Worm (Caenorhabditis elegans): Measurements from ENCODE around the gene ZC449.8.

Gene ZC449.8

ce11 chrX:5020996-5021395 lies 5.1 kb downstream of the ZC449.8 start, which contains the start of gene ZC449.2:
ZC449.2 (plus strand) TSS chrX:5021285.
- TF ChIP-seq C38D4.7 (GFP tag; optimal IDR thresholded peaks at IDR 0.05) (no peak), sox-4 (tag; optimal IDR thresholded peaks at IDR 0.05) (no peak), ceh-6 (GFP tag; optimal IDR thresholded peaks at IDR 0.05) (no peak), fax-1 (tag; optimal IDR thresholded peaks at IDR 0.05) (no peak), pax-1 (tag; optimal IDR thresholded peaks at IDR 0.05) (no peak), unc-3 (GFP tag; conservative IDR thresholded peaks at IDR 0.05) (no peak), unc-3 (tag; optimal IDR thresholded peaks at IDR 0.05) (no peak), pag-3 (tag; optimal IDR thresholded peaks at IDR 0.05; ENCODE audit: borderline replicate concordance) (no peak)

- TF ChIP-seq zip-5 (tag; optimal IDR thresholded peaks at IDR 0.05) (no peak), rnt-1 (tag; optimal IDR thresholded peaks at IDR 0.05) (no peak), ceh-18 (tag; optimal IDR thresholded peaks at IDR 0.05) (peak; percentile 52), ceh-9 (tag; optimal IDR thresholded peaks at IDR 0.05) (no peak), nhr-11 (tag; optimal IDR thresholded peaks at IDR 0.05) (no peak), odd-2 (tag; optimal IDR thresholded peaks at IDR 0.05) (no peak), T23F11.4 (GFP tag; optimal IDR thresholded peaks at IDR 0.05) (peak; percentile 12), F13H6.1 (tag; optimal IDR thresholded peaks at IDR 0.05) (no peak), pha-2 (tag; optimal IDR thresholded peaks at IDR 0.05) (peak; percentile 52), sdc-2 (tag; optimal IDR thresholded peaks at IDR 0.05) (peak; percentile 55), fkh-6 (tag; optimal IDR thresholded peaks at IDR 0.05) (peak; percentile 4), ceh-24 (tag; optimal IDR thresholded peaks at IDR 0.05) (peak; percentile 7), ceh-30 (tag; optimal IDR thresholded peaks at IDR 0.05) (no peak), pag-3 (tag; optimal IDR thresholded peaks at IDR 0.05; ENCODE audit: borderline replicate concordance) (no peak), madf-2 (tag; optimal IDR thresholded peaks at IDR 0.05) (peak; percentile 10), tbx-7 (tag; optimal IDR thresholded peaks at IDR 0.05) (no peak), ceh-6 (GFP tag; optimal IDR thresholded peaks at IDR 0.05) (peak; percentile 60), ceh-48 (tag; optimal IDR thresholded peaks at IDR 0.05) (no peak), ttx-3 (tag; optimal IDR thresholded peaks at IDR 0.05) (peak; percentile 16), K02D7.2 (tag; optimal IDR thresholded peaks at IDR 0.05) (no peak), pax-1 (tag; optimal IDR thresholded peaks at IDR 0.05) (no peak), dmd-4 (tag; optimal IDR thresholded peaks at IDR 0.05; ENCODE audit: borderline replicate concordance) (no peak), nfya-1 (tag; optimal IDR thresholded peaks at IDR 0.05) (no peak), ceh-19 (GFP tag; optimal IDR thresholded peaks at IDR 0.05) (peak; percentile 30), unc-42 (tag; optimal IDR thresholded peaks at IDR 0.05) (no peak), fkh-10 (GFP tag; optimal IDR thresholded peaks at IDR 0.05) (no peak), pat-9 (tag; optimal IDR thresholded peaks at IDR 0.05) (no peak), sox-2 (GFP tag; IDR thresholded peaks at IDR 0.05) (peak; percentile 52), hlh-30 (tag; optimal IDR thresholded peaks at IDR 0.05; ENCODE audit: insufficient read depth) (no peak), mec-3 (tag; optimal IDR thresholded peaks at IDR 0.05; ENCODE audit: borderline replicate concordance) (no peak), lim-6 (tag; optimal IDR thresholded peaks at IDR 0.05) (no peak), ahr-1 (tag; optimal IDR thresholded peaks at IDR 0.05) (no peak), unc-3 (GFP tag; conservative IDR thresholded peaks at IDR 0.05) (0 out of 2 replicates have a peak, but pooled peaks have one; percentile 25), unc-3 (tag; optimal IDR thresholded peaks at IDR 0.05) (peak; percentile 18), ceh-45 (GFP tag; IDR thresholded peaks at IDR 0.05) (0 out of 2 replicates have a peak, but pooled peaks have one; percentile 13), C08G9.2 (tag; optimal IDR thresholded peaks at IDR 0.05) (peak; percentile 4), ceh-31 (tag; optimal IDR thresholded peaks at IDR 0.05) (peak; percentile 3), ceh-34 (tag; optimal IDR thresholded peaks at IDR 0.05) (peak; percentile 6), elt-4 (tag; optimal IDR thresholded peaks at IDR 0.05) (no peak), ceh-22 (tag; optimal IDR thresholded peaks at IDR 0.05) (no peak), pqm-1 (tag; optimal IDR thresholded peaks at IDR 0.05) (no peak), pha-4 (tag; optimal IDR thresholded peaks at IDR 0.05) (no peak), unc-55 (GFP tag; optimal IDR thresholded peaks at IDR 0.05) (no peak), pros-1 (tag; optimal IDR thresholded peaks at IDR 0.05) (no peak), K09A11.1 (tag; optimal IDR thresholded peaks at IDR 0.05; ENCODE audit: insufficient read depth) (no peak), hlh-15 (tag; optimal IDR thresholded peaks at IDR 0.05) (peak; percentile 40), ama-1 (optimal IDR thresholded peaks at IDR 0.05) (no peak), ref-2 (tag; optimal IDR thresholded peaks at IDR 0.05) (peak; percentile 36)
Observed at ce11 chrX:5022682-5023081, 6.8 kb downstream of the ZC449.8 start.

All from whole organism, late embryonic.